Worm (Caenorhabditis elegans): ENCODE data around the gene mua-3.

DNA sequence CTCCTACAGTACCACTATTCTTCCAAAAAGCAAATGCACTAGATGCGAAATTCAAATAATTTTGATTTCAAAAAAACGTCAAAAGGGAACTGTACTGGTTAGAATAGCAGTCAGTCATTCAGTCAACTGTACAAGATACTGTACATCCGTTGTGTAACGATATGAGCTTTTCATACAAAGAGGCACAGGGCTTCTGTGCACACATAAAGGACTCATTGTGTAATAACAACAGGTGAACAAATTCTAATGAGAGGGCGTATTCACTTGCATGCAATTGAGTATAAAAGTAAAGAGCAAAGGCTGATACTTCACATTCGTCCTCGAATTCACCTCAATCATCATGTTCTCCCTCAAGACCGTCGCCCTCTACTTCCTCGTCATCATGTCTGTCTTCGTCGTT lies 36.9 kb downstream of the mua-3 start, which contains the start of gene dod-6:
- TF ChIP-seq tbx-37 (GFP tag; conservative IDR thresholded peaks at IDR 0.05): no peak
- TF ChIP-seq ets-7 (tag; optimal IDR thresholded peaks at IDR 0.05): no peak
- no peak for TF ChIP-seq hmg-4 (GFP tag; optimal IDR thresholded peaks at IDR 0.05)
